Fruit fly (Drosophila melanogaster) whole organism, embryonic: Measurements from ENCODE around the gene CG14995.
A peak's percentile ranks its signal among the peaks of the same experiment; 100 is the strongest.

ENCODE experiments used
- Atf3 ChIP-seq: fragments of 200-800 bp; sonication (Bioruptor generic); optimal IDR thresholded peaks from 3 replicates; lab custom pipeline; 2016; ENCODE audit warnings: missing biosample characterization, missing genetic modification characterization
- C15 ChIP-seq: fragments of 200-800 bp; sonication (Bioruptor generic); IDR thresholded peaks from 3 replicates; pipeline ENCODE4 v1.3.6; 2022; ENCODE audit warnings: missing biosample characterization, missing genetic modification characterization
- CG11085 ChIP-seq: fragments of 200-800 bp; sonication (Bioruptor generic); IDR thresholded peaks from 2 replicates; pipeline ENCODE4 v1.3.6; 2022; ENCODE audit warnings: missing biosample characterization, missing genetic modification characterization
- CG1233 ChIP-seq: fragments of 200-800 bp; sonication (Bioruptor generic); optimal IDR thresholded peaks from 4 replicates; lab custom pipeline; 2018; ENCODE audit warnings: missing biosample characterization, mild to moderate bottlenecking, missing genetic modification characterization
- CG12942 ChIP-seq: fragments of 200-800 bp; sonication (Bioruptor generic); optimal IDR thresholded peaks from 3 replicates; lab custom pipeline; 2016; ENCODE audit warnings: missing biosample characterization, missing genetic modification characterization
- CG14441 ChIP-seq: fragments of 200-800 bp; sonication (Bioruptor generic); IDR thresholded peaks from 2 replicates; pipeline ENCODE4 v1.3.6; 2022; ENCODE audit warnings: missing biosample characterization, missing genetic modification characterization
- CG14710 ChIP-seq: fragments of 200-800 bp; sonication (Bioruptor generic); optimal IDR thresholded peaks from 3 replicates; lab custom pipeline; 2019; ENCODE audit warnings: missing biosample characterization, mild to moderate bottlenecking, missing genetic modification characterization, moderate library complexity
- CG15073 ChIP-seq: fragments of 200-800 bp; sonication (Bioruptor generic); optimal IDR thresholded peaks from 2 replicates; lab custom pipeline; 2016; ENCODE audit warnings: missing biosample characterization, missing genetic modification characterization
- CG15601 ChIP-seq: fragments of 200-800 bp; sonication (Bioruptor generic); optimal IDR thresholded peaks from 3 replicates; lab custom pipeline; 2019; ENCODE audit warnings: missing biosample characterization, mild to moderate bottlenecking, missing genetic modification characterization, moderate library complexity
- CG15696 ChIP-seq: fragments of 200-800 bp; sonication (Bioruptor generic); optimal IDR thresholded peaks from 2 replicates; lab custom pipeline; 2019; ENCODE audit warnings: missing biosample characterization, mild to moderate bottlenecking, missing genetic modification characterization, moderate library complexity
- CG16779 ChIP-seq: fragments of 200-800 bp; sonication (Bioruptor generic); IDR thresholded peaks from 2 replicates; pipeline ENCODE4 v1.3.6; 2022; ENCODE audit warnings: missing biosample characterization, missing genetic modification characterization
- CG16815 ChIP-seq: fragments of 200-800 bp; sonication (Bioruptor generic); optimal IDR thresholded peaks from 3 replicates; lab custom pipeline; 2017; ENCODE audit warnings: missing biosample characterization, mild to moderate bottlenecking, missing genetic modification characterization
- CG17186 ChIP-seq: fragments of 200-800 bp; sonication (Bioruptor generic); optimal IDR thresholded peaks from 3 replicates; lab custom pipeline; 2017; ENCODE audit warnings: missing biosample characterization, missing genetic modification reagents, missing genetic modification characterization
- CG17912 ChIP-seq: fragments of 200-800 bp; sonication (Bioruptor generic); optimal IDR thresholded peaks from 2 replicates; lab custom pipeline; 2018; ENCODE audit warnings: missing biosample characterization, mild to moderate bottlenecking, missing genetic modification characterization
- CG2199 ChIP-seq: fragments of 200-800 bp; sonication (Bioruptor generic); IDR thresholded peaks from 3 replicates; pipeline ENCODE4 v1.3.6; 2022; ENCODE audit warnings: missing biosample characterization, missing genetic modification characterization
- CG32767 ChIP-seq: fragments of 200-800 bp; sonication (Bioruptor generic); IDR thresholded peaks from 2 replicates; pipeline ENCODE4 v1.3.6; 2022; ENCODE audit warnings: missing biosample characterization, missing genetic modification characterization
- CG3281 ChIP-seq: fragments of 200-800 bp; sonication (Bioruptor generic); optimal IDR thresholded peaks from 3 replicates; lab custom pipeline; 2017; ENCODE audit warnings: missing biosample characterization, mild to moderate bottlenecking, missing genetic modification characterization
- CG34224 ChIP-seq: fragments of 200-800 bp; sonication (Bioruptor generic); IDR thresholded peaks from 3 replicates; pipeline ENCODE4 v1.3.6; 2022; ENCODE audit warnings: missing biosample characterization, missing genetic modification characterization; ENCODE audit not compliant: partially characterized antibody
- CG4617 ChIP-seq: fragments of 200-800 bp; sonication (Bioruptor generic); optimal IDR thresholded peaks from 3 replicates; lab custom pipeline; 2016; ENCODE audit warnings: missing biosample characterization, missing genetic modification characterization, borderline replicate concordance
- CG6175 ChIP-seq: fragments of 200-800 bp; sonication (Bioruptor generic); IDR thresholded peaks from 3 replicates; pipeline ENCODE4 v1.3.6; 2022; ENCODE audit warnings: missing biosample characterization, missing genetic modification characterization
- CG7372 ChIP-seq: fragments of 200-800 bp; sonication (Bioruptor generic); IDR thresholded peaks from 2 replicates; pipeline ENCODE4 v1.3.6; 2022; ENCODE audit warnings: missing biosample characterization, missing genetic modification characterization
- CG7556 ChIP-seq: fragments of 200-800 bp; sonication (Bioruptor generic); optimal IDR thresholded peaks from 2 replicates; lab custom pipeline; 2017; ENCODE audit warnings: missing biosample characterization, mild to moderate bottlenecking, missing genetic modification characterization
- CG8359 ChIP-seq: fragments of 200-800 bp; sonication (Bioruptor generic); optimal IDR thresholded peaks from 2 replicates; lab custom pipeline; 2017; ENCODE audit warnings: missing biosample characterization, mild to moderate bottlenecking, missing genetic modification characterization, borderline replicate concordance
- CrebB ChIP-seq: fragments of 200-800 bp; sonication (Bioruptor generic); optimal IDR thresholded peaks from 3 replicates; lab custom pipeline; 2018; ENCODE audit warnings: missing biosample characterization, mild to moderate bottlenecking, missing genetic modification characterization
- HmgD ChIP-seq: fragments of 200-800 bp; sonication (Bioruptor generic); optimal IDR thresholded peaks from 3 replicates; lab custom pipeline; 2016; ENCODE audit warnings: missing biosample characterization, missing genetic modification characterization
- Kr ChIP-seq: fragments of 200-800 bp; sonication (Bioruptor generic); optimal IDR thresholded peaks from 2 replicates; lab custom pipeline; 2017; ENCODE audit warnings: missing biosample characterization, mild to moderate bottlenecking, missing genetic modification characterization
- Lim3 ChIP-seq: fragments of 200-800 bp; sonication (Bioruptor generic); IDR thresholded peaks from 2 replicates; pipeline ENCODE4 v1.3.6; 2022; ENCODE audit warnings: missing biosample characterization, missing genetic modification characterization
- Oli ChIP-seq: fragments of 200-800 bp; sonication (Bioruptor generic); optimal IDR thresholded peaks from 2 replicates; lab custom pipeline; 2018; ENCODE audit warnings: missing biosample characterization, mild to moderate bottlenecking, missing genetic modification characterization, moderate library complexity
- Six4 ChIP-seq: fragments of 200-800 bp; sonication (Bioruptor generic); optimal IDR thresholded peaks from 2 replicates; lab custom pipeline; 2016; ENCODE audit warnings: missing biosample characterization, missing genetic modification characterization
- Sox102F ChIP-seq: fragments of 200-800 bp; sonication (Bioruptor generic); optimal IDR thresholded peaks from 2 replicates; lab custom pipeline; 2018; ENCODE audit warnings: missing biosample characterization, mild to moderate bottlenecking, missing genetic modification characterization, moderate library complexity
- Sry-δ ChIP-seq: fragments of 200-800 bp; sonication (Bioruptor generic); optimal IDR thresholded peaks from 2 replicates; lab custom pipeline; 2016; ENCODE audit warnings: missing biosample characterization, missing genetic modification characterization
- ab ChIP-seq: fragments of 200-800 bp; sonication (Bioruptor generic); optimal IDR thresholded peaks from 2 replicates; lab custom pipeline; 2016; ENCODE audit warnings: missing biosample characterization, missing genetic modification characterization
- ap ChIP-seq: fragments of 200-800 bp; sonication (Bioruptor generic); IDR thresholded peaks from 2 replicates; pipeline ENCODE4 v1.3.6; 2022; ENCODE audit warnings: missing biosample characterization, missing genetic modification characterization
- bcd ChIP-seq: fragments of 200-800 bp; sonication (Bioruptor generic); optimal IDR thresholded peaks from 2 replicates; lab custom pipeline; 2017; ENCODE audit warnings: missing biosample characterization, mild to moderate bottlenecking, missing genetic modification characterization
- cwo ChIP-seq: fragments of 200-800 bp; sonication (Bioruptor generic); optimal IDR thresholded peaks from 3 replicates; lab custom pipeline; 2017; ENCODE audit warnings: missing biosample characterization, missing genetic modification characterization, mild to moderate bottlenecking, moderate library complexity, missing genetic modification reagents
- dmrt99B ChIP-seq: fragments of 200-800 bp; sonication (Bioruptor generic); optimal IDR thresholded peaks from 2 replicates; lab custom pipeline; 2018; ENCODE audit warnings: missing biosample characterization, mild to moderate bottlenecking, missing genetic modification characterization, moderate library complexity
- dysf ChIP-seq: fragments of 200-800 bp; sonication (Bioruptor generic); IDR thresholded peaks from 3 replicates; pipeline ENCODE4 v1.3.6; 2022; ENCODE audit warnings: missing biosample characterization, missing genetic modification characterization
- gro ChIP-seq: fragments of 200-800 bp; sonication (Bioruptor generic); optimal IDR thresholded peaks from 2 replicates; lab custom pipeline; 2016; ENCODE audit warnings: missing biosample characterization, missing genetic modification characterization
- gsb ChIP-seq: fragments of 200-800 bp; sonication (Bioruptor generic); IDR thresholded peaks from 2 replicates; pipeline ENCODE4 v1.3.6; 2022; ENCODE audit warnings: missing biosample characterization, missing genetic modification characterization
- ham ChIP-seq: fragments of 200-800 bp; sonication (Bioruptor generic); IDR thresholded peaks from 2 replicates; pipeline ENCODE4 v1.3.6; 2022; ENCODE audit warnings: missing biosample characterization, missing genetic modification characterization
- hbn ChIP-seq: fragments of 200-800 bp; sonication (Bioruptor generic); IDR thresholded peaks from 2 replicates; pipeline ENCODE4 v1.3.6; 2022; ENCODE audit warnings: missing biosample characterization, missing genetic modification characterization; ENCODE audit not compliant: partially characterized antibody
- pum ChIP-seq: fragments of 200-800 bp; sonication (Bioruptor generic); optimal IDR thresholded peaks from 2 replicates; lab custom pipeline; 2016; ENCODE audit warnings: missing biosample characterization, missing genetic modification characterization
- ro ChIP-seq: fragments of 200-800 bp; sonication (Bioruptor generic); IDR thresholded peaks from 2 replicates; pipeline ENCODE4 v1.3.6; 2022; ENCODE audit warnings: missing biosample characterization, missing genetic modification characterization
- slp2 ChIP-seq: fragments of 200-800 bp; sonication (Bioruptor generic); optimal IDR thresholded peaks from 2 replicates; lab custom pipeline; 2016; ENCODE audit warnings: missing biosample characterization, missing genetic modification characterization
- sna ChIP-seq: fragments of 200-800 bp; sonication (Bioruptor generic); IDR thresholded peaks from 2 replicates; pipeline ENCODE4 v1.3.6; 2022; ENCODE audit warnings: missing biosample characterization, missing genetic modification characterization; ENCODE audit not compliant: partially characterized antibody
- stwl ChIP-seq: fragments of 200-800 bp; sonication (Bioruptor generic); optimal IDR thresholded peaks from 3 replicates; lab custom pipeline; 2018; ENCODE audit warnings: missing biosample characterization, mild to moderate bottlenecking, missing genetic modification characterization, moderate library complexity
- tgo ChIP-seq: fragments of 200-800 bp; sonication (Bioruptor generic); IDR thresholded peaks from 3 replicates; pipeline ENCODE4 v1.3.6; 2022; ENCODE audit warnings: missing biosample characterization, missing genetic modification characterization
- tin ChIP-seq: fragments of 200-800 bp; sonication (Bioruptor generic); optimal IDR thresholded peaks from 3 replicates; lab custom pipeline; 2016; ENCODE audit warnings: missing biosample characterization, missing genetic modification characterization
- usp ChIP-seq: fragments of >200 bp; optimal IDR thresholded peaks from 2 replicates; lab custom pipeline; 2017; ENCODE audit warnings: missing biosample characterization, missing genetic modification characterization
- wor ChIP-seq: fragments of 200-800 bp; sonication (Bioruptor generic); IDR thresholded peaks from 2 replicates; pipeline ENCODE4 v1.3.6; 2022; ENCODE audit warnings: missing biosample characterization, missing genetic modification characterization

Gene CG14995

dm6 chr3L:4103258-4104247 lies 497 bp upstream of the CG14995 start, which contains the start of gene Fit1 (continued):
- no peak for TF ChIP-seq bcd (GFP tag; lab: Kevin White, UChicago)
- peak; percentile 55 for TF ChIP-seq CG17186 (GFP tag; lab: Kevin White, UChicago)
- no peak for TF ChIP-seq tgo (GFP tag; lab: Robert Waterston, UW)
- TF ChIP-seq gro (GFP tag; lab: Kevin White, UChicago): no peak
- no peak for TF ChIP-seq CG11085 (GFP tag; lab: Robert Waterston, UW)
- TF ChIP-seq Sox102F (GFP tag; lab: Kevin White, UChicago): no peak
- peak; percentile 9 for TF ChIP-seq CG3281 (GFP tag; lab: Kevin White, UChicago)
- no peak for TF ChIP-seq ham (GFP tag; lab: Robert Waterston, UW)
- no peak for TF ChIP-seq Sry-δ
- no peak for TF ChIP-seq sna (GFP tag; lab: Robert Waterston, UW)
- TF ChIP-seq CG14710: no peak
- TF ChIP-seq dysf (GFP tag; lab: Robert Waterston, UW): no peak
- TF ChIP-seq CG16779: no peak
- no peak for TF ChIP-seq CG32767 (GFP tag; lab: Robert Waterston, UW)
- no peak for TF ChIP-seq pum (GFP tag; lab: Kevin White, UChicago)
- peak; percentile 61 for TF ChIP-seq CG4617 (GFP tag; lab: Kevin White, UChicago)
- no peak for TF ChIP-seq Lim3 (GFP tag; lab: Robert Waterston, UW)
- no peak for TF ChIP-seq ro
- TF ChIP-seq CG15601 (tag; lab: Kevin White, UChicago): no peak
- TF ChIP-seq cwo (GFP tag; lab: Kevin White, UChicago): peak; percentile 63
- no peak for TF ChIP-seq Six4
- TF ChIP-seq HmgD (GFP tag; lab: Kevin White, UChicago): peak; percentile 18
- TF ChIP-seq tin (GFP tag; lab: Kevin White, UChicago): no peak
- TF ChIP-seq wor (GFP tag; lab: Robert Waterston, UW): no peak
- no peak for TF ChIP-seq slp2 (GFP tag; lab: Kevin White, UChicago)
- no peak for TF ChIP-seq CG2199 (GFP tag; lab: Robert Waterston, UW)
- no peak for TF ChIP-seq stwl (tag; lab: Kevin White, UChicago)
- peak; percentile 58 for TF ChIP-seq hbn (GFP tag; lab: Robert Waterston, UW)
- no peak for TF ChIP-seq CrebB (tag; lab: Kevin White, UChicago)
- no peak for TF ChIP-seq Kr (GFP tag; lab: Kevin White, UChicago)
- no peak for TF ChIP-seq ap
- TF ChIP-seq CG34224 (GFP tag; lab: Robert Waterston, UW): peak; percentile 60
- no peak for TF ChIP-seq Oli (tag; lab: Kevin White, UChicago)
- TF ChIP-seq CG8359: no peak
- TF ChIP-seq usp (GFP tag; lab: Kevin White, UChicago): no peak
- TF ChIP-seq CG15696 (tag; lab: Kevin White, UChicago): no peak
- peak; percentile 31 for TF ChIP-seq Atf3 (GFP tag; lab: Kevin White, UChicago)
- no peak for TF ChIP-seq CG15073
- TF ChIP-seq dmrt99B (tag; lab: Kevin White, UChicago): no peak
- TF ChIP-seq CG7556 (GFP tag; lab: Kevin White, UChicago): no peak
- no peak for TF ChIP-seq ab (GFP tag; lab: Kevin White, UChicago)
- no peak for TF ChIP-seq CG14441 (GFP tag; lab: Robert Waterston, UW)
- TF ChIP-seq CG12942 (GFP tag; lab: Kevin White, UChicago): no peak
- no peak for TF ChIP-seq CG16815 (GFP tag; lab: Kevin White, UChicago)
- no peak for TF ChIP-seq gsb (GFP tag; lab: Robert Waterston, UW)
- TF ChIP-seq CG1233 (GFP tag; lab: Kevin White, UChicago): no peak
- no peak for TF ChIP-seq C15 (GFP tag; lab: Robert Waterston, UW)
- TF ChIP-seq CG6175: peak; percentile 69; the same call in 1 of the 3 replicates
- no peak for TF ChIP-seq CG17912 (GFP tag; lab: Kevin White, UChicago)
- TF ChIP-seq CG7372 (GFP tag; lab: Robert Waterston, UW): no peak
